Worm (Caenorhabditis elegans) whole organism, young adult: Measurements from ENCODE around the gene oac-48.

Source experiments
- K11D2.4 ChIP-seq: fragments of 200-800 bp; sonication (Bioruptor generic); IDR thresholded peaks from 2 replicates; pipeline ENCODE4 v1.3.6; 2022; ENCODE audit warnings: missing genetic modification reagents, missing genetic modification characterization, missing compliant biosample characterization
- akir-1 ChIP-seq: fragments of 200-800 bp; sonication (Bioruptor generic); optimal IDR thresholded peaks from 2 replicates; lab custom pipeline; 2018; ENCODE audit warnings: mild to moderate bottlenecking, missing genetic modification characterization, moderate library complexity, missing compliant biosample characterization
- bed-2 ChIP-seq: fragments of 200-800 bp; sonication (Bioruptor generic); IDR thresholded peaks from 2 replicates; pipeline ENCODE4 v1.3.6; 2022; ENCODE audit warnings: missing genetic modification reagents, missing genetic modification characterization, missing compliant biosample characterization
- ceh-79 ChIP-seq: sonication (generic microtip); optimal IDR thresholded peaks from 2 replicates; lab custom pipeline; 2017; ENCODE audit warnings: mild to moderate bottlenecking, missing genetic modification characterization, missing compliant biosample characterization
- fkh-3 ChIP-seq: sonication (generic microtip); optimal IDR thresholded peaks from 2 replicates; lab custom pipeline; 2016; ENCODE audit warnings: mild to moderate bottlenecking, missing genetic modification characterization, missing compliant biosample characterization
- lag-1 ChIP-seq: fragments of 200-800 bp; sonication (Bioruptor generic); IDR thresholded peaks from 2 replicates; pipeline ENCODE4 v1.3.6; 2022; ENCODE audit warnings: missing genetic modification reagents, missing genetic modification characterization, missing compliant biosample characterization
- madf-10 ChIP-seq: sonication (generic microtip); optimal IDR thresholded peaks from 2 replicates; lab custom pipeline; 2016; ENCODE audit warnings: mild to moderate bottlenecking, missing genetic modification characterization, missing compliant biosample characterization
- mcd-1 ChIP-seq: fragments of 200-800 bp; sonication (Bioruptor generic); IDR thresholded peaks from 2 replicates; pipeline ENCODE4 v1.3.6; 2022; ENCODE audit warnings: missing genetic modification reagents, missing genetic modification characterization, missing compliant biosample characterization
- mxl-1 ChIP-seq: sonication (generic microtip); optimal IDR thresholded peaks from 2 replicates; lab custom pipeline; 2016; ENCODE audit warnings: missing genetic modification characterization, missing compliant biosample characterization
- nhr-27 ChIP-seq: fragments of 200-800 bp; sonication (Bioruptor generic); optimal IDR thresholded peaks from 2 replicates; lab custom pipeline; 2018; ENCODE audit warnings: mild to moderate bottlenecking, missing genetic modification characterization, moderate library complexity, missing compliant biosample characterization
- rec-8 ChIP-seq, 2 experiments: sonication (generic microtip); optimal IDR thresholded peaks; 2 replicates each; lab custom pipeline; 2016; ENCODE audit warnings: mild to moderate bottlenecking in 2 of 2, missing genetic modification characterization in 2 of 2, missing genetic modification reagents in 2 of 2, missing genotype in 2 of 2, missing biosample characterization in 1 of 2, missing compliant biosample characterization in 1 of 2, moderate library complexity in 1 of 2
- snpc-1.3 ChIP-seq: sonication (generic microtip); optimal IDR thresholded peaks from 2 replicates; lab custom pipeline; 2017; ENCODE audit warnings: missing genetic modification characterization, mild to moderate bottlenecking, missing compliant biosample characterization, antibody characterized with exemption, moderate library complexity, missing genotype, missing genetic modification reagents; ENCODE audit not compliant: insufficient read depth
- xnd-1 ChIP-seq: sonication (generic microtip); optimal IDR thresholded peaks from 2 replicates; lab custom pipeline; 2016; ENCODE audit warnings: missing genotype, missing genetic modification reagents, missing genetic modification characterization, missing compliant biosample characterization
- ztf-25 ChIP-seq: fragments of 200-800 bp; sonication (Bioruptor generic); IDR thresholded peaks from 2 replicates; pipeline ENCODE4 v1.3.6; 2022; ENCODE audit warnings: missing genetic modification reagents, missing genetic modification characterization, missing compliant biosample characterization

oac-48 gene

DNA sequence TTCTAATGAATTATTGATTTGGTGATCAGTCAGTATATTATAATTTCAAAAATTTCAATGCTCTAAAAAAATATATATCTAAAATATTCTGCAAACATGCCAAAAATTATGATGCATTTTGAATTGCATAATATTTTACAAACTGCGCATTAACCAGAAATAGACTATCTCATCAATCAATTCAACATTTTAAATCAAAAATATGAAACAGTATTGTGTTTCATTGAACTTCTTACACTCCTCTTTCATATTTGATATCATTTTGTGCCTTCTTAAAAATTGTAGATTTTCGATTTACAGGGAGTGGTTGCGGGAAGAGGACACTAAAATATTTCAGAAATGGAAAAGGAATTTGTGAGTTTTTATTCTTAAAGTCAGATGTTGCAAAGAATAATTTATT lies 53.0 kb downstream of the oac-48 start, which contains the start of gene ent-4:
TSS of gene ent-4 (plus strand) at position 301 of the 400 bp plus-strand sequence.
- TF ChIP-seq snpc-1.3 (tag; lab: Kevin White, UChicago), result no peak
- TF ChIP-seq akir-1 (GFP tag; lab: Kevin White, UChicago), result no peak
- no peak for TF ChIP-seq rec-8 (tag; optimal IDR thresholded peaks at IDR 0.05; lab: Kevin White, UChicago)
- TF ChIP-seq bed-2 (GFP tag; lab: Robert Waterston, UW), result no peak
- no peak for TF ChIP-seq mcd-1
- TF ChIP-seq ztf-25, result no peak
- no peak for TF ChIP-seq xnd-1 (tag; lab: Kevin White, UChicago)
- TF ChIP-seq fkh-3 (tag; lab: Kevin White, UChicago), result no peak
- no peak for TF ChIP-seq madf-10 (tag; lab: Kevin White, UChicago)
- no peak for TF ChIP-seq K11D2.4 (GFP tag; lab: Robert Waterston, UW)
- no peak for TF ChIP-seq ceh-79 (tag; lab: Kevin White, UChicago)
- no peak for TF ChIP-seq lag-1 (GFP tag; lab: Robert Waterston, UW)
- no peak for TF ChIP-seq mxl-1
- TF ChIP-seq nhr-27 (tag; lab: Kevin White, UChicago), result no peak
